Fruit fly (Drosophila melanogaster) whole organism, embryonic: ENCODE data around the gene Wwox.
A peak's percentile ranks its signal among the peaks of the same experiment; 100 is the strongest.

Source experiments
- Atf3 ChIP-seq: fragments of 200-800 bp; sonication (Bioruptor generic); optimal IDR thresholded peaks from 3 replicates; lab custom pipeline; 2016; ENCODE audit warnings: missing biosample characterization, missing genetic modification characterization
- BtbVII ChIP-seq: fragments of 200-800 bp; sonication (Bioruptor generic); optimal IDR thresholded peaks from 3 replicates; lab custom pipeline; 2017; ENCODE audit warnings: missing biosample characterization, mild to moderate bottlenecking, missing genetic modification characterization
- CG1024 ChIP-seq: fragments of 200-800 bp; sonication (Bioruptor generic); IDR thresholded peaks from 2 replicates; pipeline ENCODE4 v1.3.6; 2022; ENCODE audit warnings: missing biosample characterization, missing genetic modification characterization
- CG10267 ChIP-seq: fragments of 200-800 bp; sonication (Bioruptor generic); optimal IDR thresholded peaks from 2 replicates; lab custom pipeline; 2018; ENCODE audit warnings: missing biosample characterization, mild to moderate bottlenecking, missing genetic modification characterization, moderate library complexity
- CG10654 ChIP-seq: fragments of 200-800 bp; sonication (Bioruptor generic); optimal IDR thresholded peaks from 2 replicates; lab custom pipeline; 2016; ENCODE audit warnings: missing biosample characterization, missing genetic modification characterization
- CG11560 ChIP-seq: fragments of 200-800 bp; sonication (Bioruptor generic); IDR thresholded peaks from 3 replicates; pipeline ENCODE4 v1.3.6; 2022; ENCODE audit warnings: missing biosample characterization, missing genetic modification characterization
- CG12219 ChIP-seq: fragments of 200-800 bp; sonication (Bioruptor generic); optimal IDR thresholded peaks from 3 replicates; lab custom pipeline; 2018; ENCODE audit warnings: missing biosample characterization, mild to moderate bottlenecking, missing genetic modification characterization
- CG14710 ChIP-seq: fragments of 200-800 bp; sonication (Bioruptor generic); optimal IDR thresholded peaks from 3 replicates; lab custom pipeline; 2019; ENCODE audit warnings: missing biosample characterization, mild to moderate bottlenecking, missing genetic modification characterization, moderate library complexity
- CG15514 ChIP-seq: fragments of 200-800 bp; sonication (Bioruptor generic); optimal IDR thresholded peaks from 3 replicates; lab custom pipeline; 2017; ENCODE audit warnings: missing biosample characterization, missing genetic modification characterization, mild to moderate bottlenecking, moderate library complexity, missing genetic modification reagents
- CG1603 ChIP-seq: fragments of 200-800 bp; sonication (Bioruptor generic); optimal IDR thresholded peaks from 2 replicates; lab custom pipeline; 2019; ENCODE audit warnings: missing biosample characterization, mild to moderate bottlenecking, missing genetic modification characterization, moderate library complexity
- CG2129 ChIP-seq: fragments of 200-800 bp; sonication (Bioruptor generic); IDR thresholded peaks from 2 replicates; pipeline ENCODE4 v1.3.6; 2022; ENCODE audit warnings: missing biosample characterization, missing genetic modification characterization; ENCODE audit not compliant: partially characterized antibody
- CG32532 ChIP-seq: fragments of 200-800 bp; sonication (Bioruptor generic); IDR thresholded peaks from 2 replicates; pipeline ENCODE4 v1.3.6; 2022; ENCODE audit warnings: missing biosample characterization, missing genetic modification characterization
- CG3407 ChIP-seq: fragments of 200-800 bp; sonication (Bioruptor generic); optimal IDR thresholded peaks from 2 replicates; lab custom pipeline; 2018; ENCODE audit warnings: missing biosample characterization, mild to moderate bottlenecking, missing genetic modification characterization
- CG34422 ChIP-seq: fragments of 200-800 bp; sonication (Bioruptor generic); IDR thresholded peaks from 3 replicates; pipeline ENCODE4 v1.3.6; 2022; ENCODE audit warnings: missing biosample characterization, missing genetic modification characterization
- CG3847 ChIP-seq: fragments of 200-800 bp; sonication (Bioruptor generic); IDR thresholded peaks from 2 replicates; pipeline ENCODE4 v1.3.6; 2022; ENCODE audit warnings: missing biosample characterization, missing genetic modification characterization
- CG4360 ChIP-seq: fragments of 200-800 bp; sonication (Bioruptor generic); IDR thresholded peaks from 2 replicates; pipeline ENCODE4 v1.3.6; 2022; ENCODE audit warnings: missing biosample characterization, missing genetic modification characterization
- CG5953 ChIP-seq: fragments of 200-800 bp; sonication (Bioruptor generic); IDR thresholded peaks from 2 replicates; pipeline ENCODE4 v1.3.6; 2022; ENCODE audit warnings: missing biosample characterization, missing genetic modification characterization
- CkIIα-i1 ChIP-seq: fragments of 200-800 bp; sonication (Bioruptor generic); IDR thresholded peaks from 2 replicates; pipeline ENCODE4 v1.3.6; 2022; ENCODE audit warnings: missing biosample characterization, missing genetic modification characterization
- Dad ChIP-seq: fragments of 200-800 bp; sonication (Bioruptor generic); optimal IDR thresholded peaks from 3 replicates; lab custom pipeline; 2016; ENCODE audit warnings: missing biosample characterization, missing genetic modification characterization
- Dp ChIP-seq: fragments of 200-800 bp; sonication (Bioruptor generic); optimal IDR thresholded peaks from 2 replicates; lab custom pipeline; 2018; ENCODE audit warnings: missing biosample characterization, mild to moderate bottlenecking, missing genetic modification characterization, moderate library complexity
- E2f2 ChIP-seq: fragments of 200-800 bp; sonication (Bioruptor generic); IDR thresholded peaks from 2 replicates; pipeline ENCODE4 v1.3.6; 2022; ENCODE audit warnings: missing biosample characterization, missing genetic modification characterization
- Kr ChIP-seq: fragments of 200-800 bp; sonication (Bioruptor generic); optimal IDR thresholded peaks from 2 replicates; lab custom pipeline; 2017; ENCODE audit warnings: missing biosample characterization, mild to moderate bottlenecking, missing genetic modification characterization
- MBD-R2 ChIP-seq: fragments of 200-800 bp; sonication (Bioruptor generic); IDR thresholded peaks from 2 replicates; pipeline ENCODE4 v1.3.6; 2022; ENCODE audit warnings: missing biosample characterization, missing genetic modification characterization
- MESR4 ChIP-seq: fragments of 200-800 bp; sonication (Bioruptor generic); optimal IDR thresholded peaks from 2 replicates; lab custom pipeline; 2018; ENCODE audit warnings: missing biosample characterization, mild to moderate bottlenecking, missing genetic modification characterization, moderate library complexity
- Rfx ChIP-seq: fragments of 200-800 bp; sonication (Bioruptor generic); IDR thresholded peaks from 2 replicates; pipeline ENCODE4 v1.3.6; 2022; ENCODE audit warnings: missing biosample characterization, missing genetic modification characterization
- Spps ChIP-seq: fragments of 200-800 bp; sonication (Bioruptor generic); optimal IDR thresholded peaks from 2 replicates; lab custom pipeline; 2018; ENCODE audit warnings: missing biosample characterization, mild to moderate bottlenecking, missing genetic modification characterization
- TFAM ChIP-seq: fragments of 200-800 bp; sonication (Bioruptor generic); optimal IDR thresholded peaks from 2 replicates; lab custom pipeline; 2017; ENCODE audit warnings: missing biosample characterization, missing genetic modification characterization, inconsistent platforms
- YL-1 ChIP-seq: fragments of 200-800 bp; sonication (Bioruptor generic); optimal IDR thresholded peaks from 3 replicates; lab custom pipeline; 2017; ENCODE audit warnings: missing biosample characterization, mild to moderate bottlenecking, missing genetic modification characterization
- bigmax ChIP-seq: fragments of 200-800 bp; sonication (Bioruptor generic); optimal IDR thresholded peaks from 2 replicates; lab custom pipeline; 2018; ENCODE audit warnings: missing biosample characterization, mild to moderate bottlenecking, missing genetic modification characterization
- corto ChIP-seq: fragments of 200-800 bp; sonication (Bioruptor generic); optimal IDR thresholded peaks from 2 replicates; lab custom pipeline; 2016; ENCODE audit warnings: missing biosample characterization, mild to moderate bottlenecking, missing genetic modification characterization, moderate library complexity
- ftz-f1 ChIP-seq: fragments of 200-800 bp; sonication (Bioruptor generic); optimal IDR thresholded peaks from 2 replicates; lab custom pipeline; 2016; ENCODE audit warnings: missing biosample characterization, missing genetic modification characterization
- gfzf ChIP-seq: fragments of 200-800 bp; sonication (Bioruptor generic); optimal IDR thresholded peaks from 2 replicates; lab custom pipeline; 2016; ENCODE audit warnings: missing biosample characterization, mild to moderate bottlenecking, missing genetic modification characterization, moderate library complexity
- hbn ChIP-seq: fragments of 200-800 bp; sonication (Bioruptor generic); IDR thresholded peaks from 2 replicates; pipeline ENCODE4 v1.3.6; 2022; ENCODE audit warnings: missing biosample characterization, missing genetic modification characterization; ENCODE audit not compliant: partially characterized antibody
- hkb ChIP-seq, 2 experiments: fragments of 200-800 bp in 1 of 2; fragments of >200 bp in 1 of 2; sonication (Bioruptor generic) in 1 of 2; IDR thresholded peaks in 1 of 2; optimal IDR thresholded peaks in 1 of 2; 2 replicates each; pipeline versions ENCODE4 v1.3.6 to Lab custom; 2017 to 2022; ENCODE audit warnings: missing biosample characterization in 1 of 2, missing genetic modification characterization in 1 of 2
- org-1 ChIP-seq: fragments of 200-800 bp; sonication (Bioruptor generic); optimal IDR thresholded peaks from 2 replicates; lab custom pipeline; 2017; ENCODE audit warnings: missing biosample characterization, missing genetic modification characterization
- pzg ChIP-seq: fragments of 200-800 bp; sonication (Bioruptor generic); optimal IDR thresholded peaks from 3 replicates; lab custom pipeline; 2018; ENCODE audit warnings: missing biosample characterization, mild to moderate bottlenecking, missing genetic modification characterization, moderate library complexity
- sqz ChIP-seq: fragments of 200-800 bp; sonication (Bioruptor generic); optimal IDR thresholded peaks from 3 replicates; lab custom pipeline; 2018; ENCODE audit warnings: missing biosample characterization, mild to moderate bottlenecking, missing genetic modification characterization
- trem ChIP-seq: fragments of 200-800 bp; optimal IDR thresholded peaks from 3 replicates; lab custom pipeline; 2019; ENCODE audit warnings: missing biosample characterization, mild to moderate bottlenecking, missing genetic modification characterization, moderate library complexity
- trh ChIP-seq: fragments of 200-800 bp; sonication (Bioruptor generic); optimal IDR thresholded peaks from 2 replicates; lab custom pipeline; 2016; ENCODE audit warnings: missing biosample characterization, missing genetic modification characterization
- zfh1 ChIP-seq: fragments of 200-800 bp; sonication (Bioruptor generic); IDR thresholded peaks from 3 replicates; pipeline ENCODE4 v1.3.6; 2022; ENCODE audit warnings: missing biosample characterization, missing genetic modification characterization

Gene Wwox

DNA sequence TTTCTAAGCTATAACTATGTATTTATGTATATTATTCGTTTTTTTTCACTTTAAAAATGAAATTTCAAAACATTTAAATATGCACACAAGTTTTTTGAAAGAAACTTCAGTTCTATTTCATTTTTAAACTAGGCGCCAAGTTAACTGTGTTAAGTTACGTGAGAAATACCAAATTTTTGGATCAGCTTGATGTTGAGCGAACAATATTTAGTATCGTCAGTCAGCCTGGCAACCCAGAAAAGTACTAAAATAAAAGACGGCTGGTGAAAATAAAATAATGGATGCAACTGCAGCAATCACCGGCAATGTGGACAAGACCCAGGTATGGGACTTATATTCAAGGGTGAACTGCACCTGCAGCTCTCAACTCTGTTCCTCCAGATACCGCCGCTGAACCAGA, 36.8 kb upstream of the Wwox start, which contains the start of gene CCDC53 (continued):
- TF ChIP-seq gfzf (GFP tag; lab: Kevin White, UChicago) (peak; percentile 82), CG11560 (tag; lab: Robert Waterston, UW) (no peak), hbn (GFP tag; lab: Robert Waterston, UW) (peak; percentile 33; the same call in 1 of the 2 replicates), YL-1 (peak; percentile 16), CG10654 (no peak), corto (GFP tag; lab: Kevin White, UChicago) (no peak), BtbVII (GFP tag; lab: Kevin White, UChicago) (no peak), CG2129 (GFP tag; lab: Robert Waterston, UW) (no peak), hkb (optimal IDR thresholded peaks at IDR 0.05; lab: Kevin White, UChicago) (no peak), hkb (GFP tag; IDR thresholded peaks at IDR 0.05; lab: Robert Waterston, UW) (peak; percentile 32; the same call in 1 of the 2 replicates), pzg (GFP tag; lab: Kevin White, UChicago) (peak; percentile 71), zfh1 (no peak), CG1024 (GFP tag; lab: Robert Waterston, UW) (no peak), org-1 (GFP tag; lab: Kevin White, UChicago) (no peak), Spps (no peak), Dad (no peak), ftz-f1 (no peak), CG15514 (GFP tag; lab: Kevin White, UChicago) (peak; percentile 17), trh (GFP tag; lab: Kevin White, UChicago) (no peak), trem (tag; lab: Kevin White, UChicago) (peak; percentile 10), CG3847 (GFP tag; lab: Robert Waterston, UW) (0 out of 2 replicates have a peak, but pooled peaks have one; percentile 33), sqz (GFP tag; lab: Kevin White, UChicago) (no peak), CG14710 (tag; lab: Kevin White, UChicago) (peak; percentile 12), E2f2 (peak; percentile 93), MBD-R2 (GFP tag; lab: Robert Waterston, UW) (peak; percentile 49; the same call in 1 of the 2 replicates), CG3407 (no peak), CkIIα-i1 (no peak), CG10267 (tag; lab: Kevin White, UChicago) (peak; percentile 19), MESR4 (peak; percentile 31), CG1603 (tag; lab: Kevin White, UChicago) (peak; percentile 14), bigmax (GFP tag; lab: Kevin White, UChicago) (no peak), Kr (no peak), Dp (GFP tag; lab: Kevin White, UChicago) (peak; percentile 92), TFAM (GFP tag; lab: Kevin White, UChicago) (no peak), CG5953 (no peak)

DNA sequence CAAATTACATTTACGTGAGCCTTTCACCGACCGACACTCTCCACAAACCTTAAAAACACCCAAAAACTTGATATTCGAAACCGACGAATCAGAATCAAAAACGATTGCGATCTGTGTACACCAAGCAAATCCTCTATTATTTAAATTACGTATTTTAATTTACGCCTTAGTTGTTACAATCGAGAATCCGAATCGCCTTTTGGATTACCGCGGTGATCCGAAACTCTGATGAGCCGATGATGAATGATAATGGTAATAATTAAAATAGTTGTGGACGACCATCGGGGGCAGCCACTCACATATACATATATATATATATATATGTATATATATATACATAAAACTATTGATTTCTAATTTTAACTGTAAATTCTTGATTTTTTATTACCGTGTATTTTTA, 35.6 kb upstream of the Wwox start, which contains the start of gene CG7367:
Gene CG7367, minus strand, starts transcription at position 101 of the 400 bp plus-strand sequence.
- TF ChIP-seq CG32532 (GFP tag; lab: Robert Waterston, UW): no peak
- TF ChIP-seq CG4360 (GFP tag; lab: Robert Waterston, UW): no peak
- no peak for TF ChIP-seq CG12219 (GFP tag; lab: Kevin White, UChicago)
- no peak for TF ChIP-seq Rfx (GFP tag; lab: Robert Waterston, UW)
- no peak for TF ChIP-seq Atf3 (GFP tag; lab: Kevin White, UChicago)
- no peak for TF ChIP-seq CG34422 (GFP tag; lab: Robert Waterston, UW)
